Fruit fly (Drosophila melanogaster) whole organism, embryonic: ENCODE measurements around the gene CG2816.

Experiments
- C15 ChIP-seq: fragments of 200-800 bp; sonication (Bioruptor generic); IDR thresholded peaks from 3 replicates; pipeline ENCODE4 v1.3.6; 2022; ENCODE audit warnings: missing biosample characterization, missing genetic modification characterization
- CG12155 ChIP-seq: fragments of 200-800 bp; sonication (Bioruptor generic); optimal IDR thresholded peaks from 3 replicates; lab custom pipeline; 2016; ENCODE audit warnings: missing biosample characterization, missing genetic modification characterization
- CG12219 ChIP-seq: fragments of 200-800 bp; sonication (Bioruptor generic); optimal IDR thresholded peaks from 3 replicates; lab custom pipeline; 2018; ENCODE audit warnings: missing biosample characterization, mild to moderate bottlenecking, missing genetic modification characterization
- CG12391 ChIP-seq: fragments of 200-800 bp; sonication (Bioruptor generic); optimal IDR thresholded peaks from 3 replicates; lab custom pipeline; 2018; ENCODE audit warnings: missing biosample characterization, mild to moderate bottlenecking, missing genetic modification characterization, moderate library complexity
- CG12769 ChIP-seq: fragments of 200-800 bp; sonication (Bioruptor generic); optimal IDR thresholded peaks from 2 replicates; lab custom pipeline; 2019; ENCODE audit warnings: missing biosample characterization, mild to moderate bottlenecking, missing genetic modification characterization, moderate library complexity
- CG13287 ChIP-seq: fragments of 200-800 bp; sonication (Bioruptor generic); IDR thresholded peaks from 2 replicates; pipeline ENCODE4 v1.3.6; 2022; ENCODE audit warnings: missing biosample characterization, missing genetic modification characterization; ENCODE audit not compliant: partially characterized antibody
- CG14860 ChIP-seq: fragments of 200-800 bp; sonication (Bioruptor generic); IDR thresholded peaks from 3 replicates; pipeline ENCODE4 v1.3.6; 2022; ENCODE audit warnings: missing biosample characterization, missing genetic modification characterization; ENCODE audit not compliant: partially characterized antibody
- CG15269 ChIP-seq: fragments of 200-800 bp; sonication (Bioruptor generic); optimal IDR thresholded peaks from 2 replicates; lab custom pipeline; 2018; ENCODE audit warnings: missing biosample characterization, mild to moderate bottlenecking, missing genetic modification characterization, moderate library complexity
- CG15601 ChIP-seq: fragments of 200-800 bp; sonication (Bioruptor generic); optimal IDR thresholded peaks from 3 replicates; lab custom pipeline; 2019; ENCODE audit warnings: missing biosample characterization, mild to moderate bottlenecking, missing genetic modification characterization, moderate library complexity
- CG17612 ChIP-seq: fragments of 200-800 bp; sonication (Bioruptor generic); IDR thresholded peaks from 2 replicates; pipeline ENCODE4 v1.3.6; 2022; ENCODE audit warnings: missing biosample characterization, missing genetic modification characterization
- CG2678 ChIP-seq: fragments of 200-800 bp; sonication (Bioruptor generic); optimal IDR thresholded peaks from 3 replicates; lab custom pipeline; 2019; ENCODE audit warnings: missing biosample characterization, mild to moderate bottlenecking, missing genetic modification characterization, moderate library complexity
- CG2875 ChIP-seq: fragments of 200-800 bp; sonication (Bioruptor generic); optimal IDR thresholded peaks from 2 replicates; lab custom pipeline; 2017; ENCODE audit warnings: missing biosample characterization, mild to moderate bottlenecking, missing genetic modification characterization, missing genetic modification reagents
- CG3163 ChIP-seq: fragments of 200-800 bp; sonication (Bioruptor generic); optimal IDR thresholded peaks from 3 replicates; lab custom pipeline; 2016; ENCODE audit warnings: missing biosample characterization, missing genetic modification characterization
- CG32532 ChIP-seq: fragments of 200-800 bp; sonication (Bioruptor generic); IDR thresholded peaks from 2 replicates; pipeline ENCODE4 v1.3.6; 2022; ENCODE audit warnings: missing biosample characterization, missing genetic modification characterization
- CG34422 ChIP-seq: fragments of 200-800 bp; sonication (Bioruptor generic); IDR thresholded peaks from 3 replicates; pipeline ENCODE4 v1.3.6; 2022; ENCODE audit warnings: missing biosample characterization, missing genetic modification characterization
- CG42726 ChIP-seq: fragments of 200-800 bp; sonication (Bioruptor generic); IDR thresholded peaks from 2 replicates; pipeline ENCODE4 v1.3.6; 2022; ENCODE audit warnings: missing biosample characterization, missing genetic modification characterization; ENCODE audit not compliant: partially characterized antibody
- CG4360 ChIP-seq: fragments of 200-800 bp; sonication (Bioruptor generic); IDR thresholded peaks from 2 replicates; pipeline ENCODE4 v1.3.6; 2022; ENCODE audit warnings: missing biosample characterization, missing genetic modification characterization
- Dek ChIP-seq: fragments of 200-800 bp; sonication (Bioruptor generic); optimal IDR thresholded peaks from 3 replicates; lab custom pipeline; 2019; ENCODE audit warnings: missing biosample characterization, mild to moderate bottlenecking, missing genetic modification characterization, moderate library complexity
- Dp ChIP-seq: fragments of 200-800 bp; sonication (Bioruptor generic); optimal IDR thresholded peaks from 2 replicates; lab custom pipeline; 2018; ENCODE audit warnings: missing biosample characterization, mild to moderate bottlenecking, missing genetic modification characterization, moderate library complexity
- HLH54F ChIP-seq: fragments of 200-800 bp; sonication (Bioruptor generic); optimal IDR thresholded peaks from 3 replicates; lab custom pipeline; 2016; ENCODE audit warnings: missing biosample characterization, missing genetic modification characterization
- Hmx ChIP-seq: fragments of 200-800 bp; sonication (Bioruptor generic); optimal IDR thresholded peaks from 2 replicates; lab custom pipeline; 2016; ENCODE audit warnings: missing biosample characterization, missing genetic modification characterization
- Jarid2 ChIP-seq: fragments of 200-800 bp; sonication (Bioruptor generic); optimal IDR thresholded peaks from 3 replicates; lab custom pipeline; 2017; ENCODE audit warnings: mild to moderate bottlenecking, missing biosample characterization, missing genetic modification reagents, missing genetic modification characterization
- Med ChIP-seq: fragments of 200-800 bp; sonication (Bioruptor generic); peaks from one replicate; lab custom pipeline; 2016; ENCODE audit warnings: missing biosample characterization, missing genetic modification characterization, mild to moderate bottlenecking, inconsistent platforms, moderate library complexity
- NfI ChIP-seq: fragments of 200-800 bp; sonication (Bioruptor generic); optimal IDR thresholded peaks from 3 replicates; lab custom pipeline; 2018; ENCODE audit warnings: missing biosample characterization, mild to moderate bottlenecking, missing genetic modification characterization, moderate library complexity
- Poxn ChIP-seq: fragments of 200-800 bp; sonication (Bioruptor generic); IDR thresholded peaks from 2 replicates; pipeline ENCODE4 v1.3.6; 2022; ENCODE audit warnings: missing biosample characterization, missing genetic modification characterization
- Ravus ChIP-seq: fragments of 200-800 bp; sonication (Bioruptor generic); IDR thresholded peaks from 2 replicates; pipeline ENCODE4 v1.3.6; 2022; ENCODE audit warnings: missing biosample characterization, missing genetic modification characterization
- Rfx ChIP-seq: fragments of 200-800 bp; sonication (Bioruptor generic); IDR thresholded peaks from 2 replicates; pipeline ENCODE4 v1.3.6; 2022; ENCODE audit warnings: missing biosample characterization, missing genetic modification characterization
- Trl ChIP-seq, 3 experiments: fragments of >200 bp in 2 of 3; fragments of 200-800 bp in 1 of 3; sonication (Bioruptor generic) in 1 of 3; optimal IDR thresholded peaks; 2 replicates in 1 of 3; 3 replicates in 2 of 3; lab custom pipeline; 2016 to 2017; ENCODE audit warnings: missing biosample characterization in 1 of 3, missing genetic modification characterization in 1 of 3
- amos ChIP-seq: fragments of 200-800 bp; sonication (Bioruptor generic); IDR thresholded peaks from 2 replicates; pipeline ENCODE4 v1.3.6; 2022; ENCODE audit warnings: missing biosample characterization, missing genetic modification characterization; ENCODE audit not compliant: partially characterized antibody
- bbx ChIP-seq: fragments of 200-800 bp; sonication (Bioruptor generic); IDR thresholded peaks from 2 replicates; pipeline ENCODE4 v1.3.6; 2022; ENCODE audit warnings: missing biosample characterization, missing genetic modification characterization; ENCODE audit not compliant: partially characterized antibody
- chinmo ChIP-seq: fragments of 200-800 bp; sonication (Bioruptor generic); IDR thresholded peaks from 4 replicates; pipeline ENCODE4 v1.3.6; 2022; ENCODE audit warnings: missing biosample characterization, missing genetic modification characterization; ENCODE audit not compliant: partially characterized antibody
- chm ChIP-seq: fragments of 200-800 bp; sonication (Bioruptor generic); IDR thresholded peaks from 2 replicates; pipeline ENCODE4 v1.3.6; 2022; ENCODE audit warnings: missing biosample characterization, missing genetic modification characterization
- ci ChIP-seq: fragments of 200-800 bp; sonication (Bioruptor generic); IDR thresholded peaks from 3 replicates; pipeline ENCODE4 v1.3.6; 2022; ENCODE audit warnings: missing biosample characterization, missing genetic modification characterization
- dpn ChIP-seq, 2 experiments: fragments of 200-800 bp; sonication (Bioruptor generic); optimal IDR thresholded peaks; 3 replicates each; lab custom pipeline; 2016; ENCODE audit warnings: missing biosample characterization in 2 of 2, missing genetic modification characterization in 2 of 2
- ems ChIP-seq: fragments of 200-800 bp; sonication (Bioruptor generic); optimal IDR thresholded peaks from 3 replicates; lab custom pipeline; 2016; ENCODE audit warnings: missing biosample characterization, missing genetic modification characterization
- grn ChIP-seq: fragments of 200-800 bp; sonication (Bioruptor generic); optimal IDR thresholded peaks from 3 replicates; lab custom pipeline; 2017; ENCODE audit warnings: missing biosample characterization, missing genetic modification characterization
- kah ChIP-seq: fragments of 200-800 bp; sonication (Bioruptor generic); optimal IDR thresholded peaks from 2 replicates; lab custom pipeline; 2018; ENCODE audit warnings: missing biosample characterization, mild to moderate bottlenecking, missing genetic modification characterization
- kni ChIP-seq: fragments of 200-800 bp; sonication (Bioruptor generic); optimal IDR thresholded peaks from 3 replicates; lab custom pipeline; 2017; ENCODE audit warnings: mild to moderate bottlenecking, missing biosample characterization, missing genetic modification reagents, missing genetic modification characterization
- nom ChIP-seq: fragments of 200-800 bp; sonication (Bioruptor generic); optimal IDR thresholded peaks from 2 replicates; lab custom pipeline; 2017; ENCODE audit warnings: missing biosample characterization, missing genetic modification characterization, mild to moderate bottlenecking, moderate library complexity, missing genetic modification reagents
- peb ChIP-seq: fragments of 200-800 bp; sonication (Bioruptor generic); IDR thresholded peaks from 2 replicates; pipeline ENCODE4 v1.3.6; 2022; ENCODE audit warnings: missing biosample characterization, missing genetic modification characterization
- pfk ChIP-seq: fragments of 200-800 bp; sonication (Bioruptor generic); optimal IDR thresholded peaks from 2 replicates; lab custom pipeline; 2018; ENCODE audit warnings: missing biosample characterization, mild to moderate bottlenecking, missing genetic modification characterization, moderate library complexity
- repo ChIP-seq: fragments of 200-800 bp; sonication (Bioruptor generic); optimal IDR thresholded peaks from 2 replicates; lab custom pipeline; 2016; ENCODE audit warnings: missing biosample characterization, missing genetic modification characterization
- row ChIP-seq: fragments of 200-800 bp; sonication (Bioruptor generic); IDR thresholded peaks from 3 replicates; pipeline ENCODE4 v1.3.6; 2022; ENCODE audit warnings: missing biosample characterization, missing genetic modification characterization
- sd ChIP-seq: fragments of 200-800 bp; sonication (Bioruptor generic); optimal IDR thresholded peaks from 3 replicates; lab custom pipeline; 2018; ENCODE audit warnings: missing biosample characterization, mild to moderate bottlenecking, missing genetic modification characterization, moderate library complexity
- sens ChIP-seq: fragments of 200-800 bp; sonication (Bioruptor generic); peaks from one replicate; lab custom pipeline; 2016; ENCODE audit warnings: missing biosample characterization, missing genetic modification characterization
- so ChIP-seq: fragments of 200-800 bp; sonication (Bioruptor generic); IDR thresholded peaks from 3 replicates; pipeline ENCODE4 v1.3.6; 2022; ENCODE audit warnings: missing biosample characterization, missing genetic modification characterization
- twi ChIP-seq: fragments of 200-800 bp; optimal IDR thresholded peaks from 2 replicates; lab custom pipeline; 2019; ENCODE audit warnings: missing biosample characterization, mild to moderate bottlenecking, missing genetic modification characterization, moderate library complexity
- vvl ChIP-seq: fragments of 200-800 bp; sonication (Bioruptor generic); IDR thresholded peaks from 2 replicates; pipeline ENCODE4 v1.3.6; 2022; ENCODE audit warnings: missing biosample characterization, missing genetic modification characterization
- zen2 ChIP-seq: fragments of 200-800 bp; sonication (Bioruptor generic); IDR thresholded peaks from 3 replicates; pipeline ENCODE4 v1.3.6; 2022; ENCODE audit warnings: missing biosample characterization, missing genetic modification characterization; ENCODE audit not compliant: partially characterized antibody

Gene CG2816

DNA sequence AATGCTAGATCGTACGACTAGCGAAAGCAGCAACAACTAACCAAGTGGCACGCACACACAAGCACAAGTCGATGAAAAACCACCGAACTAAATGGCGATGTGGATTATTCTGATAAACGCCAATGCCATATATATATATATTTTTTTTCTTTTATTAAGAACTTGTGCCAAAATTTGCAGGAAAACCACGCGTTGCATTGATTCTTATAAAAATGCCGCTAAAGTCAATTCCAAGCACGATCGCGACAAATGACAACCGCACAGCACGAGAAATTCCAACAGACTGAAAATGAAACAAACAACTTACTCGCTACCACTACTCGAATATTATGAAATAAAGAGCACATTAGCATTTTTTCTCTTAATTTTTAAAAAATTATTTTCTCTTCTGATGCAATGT is 46.8 kb upstream of the CG2816 start, which contains the start of gene for:
Gene for (minus strand): TSS at position 287 of the 400 bp plus-strand sequence.
- TF ChIP-seq CG12391 (tag; lab: Kevin White, UChicago), result no peak
- TF ChIP-seq Poxn (GFP tag; lab: Robert Waterston, UW), result no peak
- no peak for TF ChIP-seq NfI
- no peak for TF ChIP-seq ems (GFP tag; lab: Kevin White, UChicago)
- peak; percentile 20 for TF ChIP-seq sens
- peak; percentile 47 for TF ChIP-seq sd (tag; lab: Kevin White, UChicago)
- TF ChIP-seq Dek (tag; lab: Kevin White, UChicago), result no peak
- peak; percentile 15; the same call in 1 of the 2 replicates for TF ChIP-seq Rfx (GFP tag; lab: Robert Waterston, UW)
- peak; percentile 21 for TF ChIP-seq CG2678 (tag; lab: Kevin White, UChicago)
- TF ChIP-seq CG2875 (GFP tag; lab: Kevin White, UChicago), result no peak
- TF ChIP-seq so (GFP tag; lab: Robert Waterston, UW), result no peak
- TF ChIP-seq amos (GFP tag; lab: Robert Waterston, UW), result peak; percentile 9; the same call in 1 of the 2 replicates
- TF ChIP-seq twi (tag; lab: Kevin White, UChicago), result no peak
- TF ChIP-seq chinmo, result 0 out of 4 replicates have a peak, but pooled peaks have one; percentile 34
- TF ChIP-seq CG32532 (GFP tag; lab: Robert Waterston, UW), result peak; percentile 19; the same call in 1 of the 2 replicates
- no peak for TF ChIP-seq Ravus (GFP tag; lab: Robert Waterston, UW)
- TF ChIP-seq Med, result peak; percentile 50
- TF ChIP-seq CG12155 (GFP tag; lab: Kevin White, UChicago), result peak; percentile 93
- peak; percentile 6; the same call in 1 of the 3 replicates for TF ChIP-seq row (GFP tag; lab: Robert Waterston, UW)
- peak; percentile 96 for TF ChIP-seq Jarid2 (GFP tag; lab: Kevin White, UChicago)
- peak; percentile 16 for TF ChIP-seq CG15601 (tag; lab: Kevin White, UChicago)
- TF ChIP-seq kni, result no peak
- peak; percentile 64 for TF ChIP-seq CG3163 (GFP tag; lab: Kevin White, UChicago)
- peak; percentile 13; the same call in 1 of the 2 replicates for TF ChIP-seq CG4360 (GFP tag; lab: Robert Waterston, UW)
- TF ChIP-seq ci (GFP tag; lab: Robert Waterston, UW), result peak; percentile 17; the same call in 1 of the 3 replicates
- TF ChIP-seq CG34422 (GFP tag; lab: Robert Waterston, UW), result peak; percentile 40; the same call in 1 of the 3 replicates
- TF ChIP-seq HLH54F (GFP tag; lab: Kevin White, UChicago), result no peak
- no peak for TF ChIP-seq CG12769 (tag; lab: Kevin White, UChicago)
- no peak for TF ChIP-seq grn
- TF ChIP-seq dpn (GFP tag; optimal IDR thresholded peaks at IDR 0.05; lab: Kevin White, UChicago), result no peak
- TF ChIP-seq nom (GFP tag; lab: Kevin White, UChicago), result peak; percentile 31
- peak; percentile 32 to 71 for TF ChIP-seq Trl (optimal IDR thresholded peaks at IDR 0.05; lab: Kevin White, UChicago)
- no peak for TF ChIP-seq Trl (GFP tag; optimal IDR thresholded peaks at IDR 0.05; lab: Kevin White, UChicago)
- TF ChIP-seq vvl (GFP tag; lab: Robert Waterston, UW), result peak; percentile 42; the same call in 1 of the 2 replicates
- peak; percentile 21; the same call in 1 of the 2 replicates for TF ChIP-seq bbx (GFP tag; lab: Robert Waterston, UW)
- no peak for TF ChIP-seq zen2 (GFP tag; lab: Robert Waterston, UW)
- TF ChIP-seq Dp (GFP tag; lab: Kevin White, UChicago), result no peak
- no peak for TF ChIP-seq peb (GFP tag; lab: Robert Waterston, UW)
- TF ChIP-seq C15 (GFP tag; lab: Robert Waterston, UW), result no peak
- TF ChIP-seq Hmx (GFP tag; lab: Kevin White, UChicago), result no peak
- TF ChIP-seq pfk (GFP tag; lab: Kevin White, UChicago), result peak; percentile 76
- TF ChIP-seq CG13287 (GFP tag; lab: Robert Waterston, UW), result peak; percentile 9; the same call in 1 of the 2 replicates
- no peak for TF ChIP-seq CG12219 (GFP tag; lab: Kevin White, UChicago)
- no peak for TF ChIP-seq CG15269 (tag; lab: Kevin White, UChicago)
- no peak for TF ChIP-seq repo (GFP tag; lab: Kevin White, UChicago)
- no peak for TF ChIP-seq CG17612 (GFP tag; lab: Robert Waterston, UW)
- TF ChIP-seq chm (GFP tag; lab: Robert Waterston, UW), result peak; percentile 75
- peak; percentile 38; the same call in 1 of the 2 replicates for TF ChIP-seq CG42726
- peak; percentile 56 for TF ChIP-seq kah (GFP tag; lab: Kevin White, UChicago)
- no peak for TF ChIP-seq CG14860 (GFP tag; lab: Robert Waterston, UW)
